Worm (Caenorhabditis elegans): Measurements from ENCODE around the gene C03B8.3.

Gene C03B8.3

ce11 chrIII:7710066-7710465 lies 2.0 kb upstream of the C03B8.3 start (continued):
- no peak for TF ChIP-seq unc-39 (tag; optimal IDR thresholded peaks at IDR 0.05)
- TF ChIP-seq fkh-10 (GFP tag; optimal IDR thresholded peaks at IDR 0.05) = no peak
- no peak for TF ChIP-seq nhr-76 (tag; optimal IDR thresholded peaks at IDR 0.05)
- peak; percentile 37 for TF ChIP-seq dmd-6 (GFP tag; IDR thresholded peaks at IDR 0.05)
- TF ChIP-seq nhr-102 (tag; optimal IDR thresholded peaks at IDR 0.05) = no peak
- no peak for TF ChIP-seq F26F4.8 (GFP tag; conservative IDR thresholded peaks at IDR 0.05)
- TF ChIP-seq lir-3 (tag; optimal IDR thresholded peaks at IDR 0.05) = peak; percentile 33
- TF ChIP-seq set-16 (GFP tag; IDR thresholded peaks at IDR 0.05) = no peak; the same call in 1 of the 2 replicates
- no peak for TF ChIP-seq zag-1 (tag; optimal IDR thresholded peaks at IDR 0.05)
- no peak for TF ChIP-seq ZK337.2 (GFP tag; IDR thresholded peaks at IDR 0.05)
- TF ChIP-seq madf-5 (GFP tag; IDR thresholded peaks at IDR 0.05) = no peak
- TF ChIP-seq mdl-1 (tag; optimal IDR thresholded peaks at IDR 0.05) = no peak
- TF ChIP-seq tag-97 (GFP tag; IDR thresholded peaks at IDR 0.05) = no peak
- TF ChIP-seq tra-1 (GFP tag; IDR thresholded peaks at IDR 0.05) = no peak
- no peak for TF ChIP-seq F44E2.7 (GFP tag; IDR thresholded peaks at IDR 0.05)

ce11 chrIII:7710943-7711342 lies 1.2 kb upstream of the C03B8.3 start:
- TF ChIP-seq ZK337.2 (GFP tag; IDR thresholded peaks at IDR 0.05) (no peak), set-16 (GFP tag; IDR thresholded peaks at IDR 0.05) (no peak), hmg-1.1 (GFP tag; IDR thresholded peaks at IDR 0.05) (peak; percentile 60), D1046.2 (GFP tag; IDR thresholded peaks at IDR 0.05) (no peak), nhr-41 (GFP tag; IDR thresholded peaks at IDR 0.05) (no peak), mes-2 (tag; optimal IDR thresholded peaks at IDR 0.05; ENCODE audit: poor library complexity, severe bottlenecking) (peak; percentile 71), F10B5.3 (tag; optimal IDR thresholded peaks at IDR 0.05) (no peak), egl-43 (GFP tag; IDR thresholded peaks at IDR 0.05) (peak; percentile 70), dpl-1 (GFP tag; optimal IDR thresholded peaks at IDR 0.05) (peak; percentile 36), mdl-1 (tag; optimal IDR thresholded peaks at IDR 0.05) (no peak), saeg-2 (GFP tag; IDR thresholded peaks at IDR 0.05) (no peak), hlh-11 (tag; optimal IDR thresholded peaks at IDR 0.05) (peak; percentile 43), mep-1 (tag; optimal IDR thresholded peaks at IDR 0.05) (peak; percentile 60), lin-13 (GFP tag; optimal IDR thresholded peaks at IDR 0.05) (peak; percentile 94), T20F7.1 (GFP tag; optimal IDR thresholded peaks at IDR 0.05) (no peak), vab-7 (GFP tag; IDR thresholded peaks at IDR 0.05) (0 out of 2 replicates have a peak, but pooled peaks have one; percentile 29), nhr-28 (tag; optimal IDR thresholded peaks at IDR 0.05) (peak; percentile 45), dve-1 (tag; optimal IDR thresholded peaks at IDR 0.05; ENCODE audit: insufficient read depth) (peak; percentile 45), nhr-76 (tag; optimal IDR thresholded peaks at IDR 0.05) (no peak), skn-1 (tag; optimal IDR thresholded peaks at IDR 0.05) (no peak), daf-16 (GFP tag; optimal IDR thresholded peaks at IDR 0.05) (no peak), daf-16 (tag; optimal IDR thresholded peaks at IDR 0.05) (peak; percentile 35), unc-62 (GFP tag; optimal IDR thresholded peaks at IDR 0.05 in 1 of 2) (no peak), unc-62 (tag; optimal IDR thresholded peaks at IDR 0.05) (no peak), lin-38 (GFP tag; IDR thresholded peaks at IDR 0.05) (peak; percentile 34; the same call in 1 of the 2 replicates), lsy-2 (tag; optimal IDR thresholded peaks at IDR 0.05) (peak in 1 of 2 experiments; percentile 57), hlh-30 (tag; optimal IDR thresholded peaks at IDR 0.05; ENCODE audit: insufficient read depth) (peak; percentile 76), rbr-2 (tag; optimal IDR thresholded peaks at IDR 0.05) (peak; percentile 46), ZK546.5 (tag; optimal IDR thresholded peaks at IDR 0.05) (no peak), fkh-10 (GFP tag; optimal IDR thresholded peaks at IDR 0.05) (no peak), mxl-3 (GFP tag; optimal IDR thresholded peaks at IDR 0.05) (peak; percentile 56)
